Fruit fly (Drosophila melanogaster) whole organism, prepupa: ENCODE results near the gene CG13671.
A peak's percentile ranks its signal among the peaks of the same experiment; 100 is the strongest.

ENCODE experiments used
- Blimp-1 ChIP-seq: fragments of 200-800 bp; sonication (Bioruptor generic); optimal IDR thresholded peaks from 3 replicates; lab custom pipeline; 2017; ENCODE audit warnings: missing biosample characterization, missing genetic modification characterization, mild to moderate bottlenecking, moderate library complexity, missing genetic modification reagents
- CG10669 ChIP-seq: fragments of 200-800 bp; sonication (Bioruptor generic); optimal IDR thresholded peaks from 3 replicates; lab custom pipeline; 2018; ENCODE audit warnings: missing biosample characterization, mild to moderate bottlenecking, missing genetic modification characterization, moderate library complexity
- CG11294 ChIP-seq: fragments of 200-800 bp; sonication (Bioruptor generic); IDR thresholded peaks from 2 replicates; pipeline ENCODE4 v1.3.6; 2022; ENCODE audit warnings: missing biosample characterization, missing genetic modification characterization
- CG11762 ChIP-seq: fragments of 200-800 bp; sonication (Bioruptor generic); optimal IDR thresholded peaks from 3 replicates; lab custom pipeline; 2016; ENCODE audit warnings: missing biosample characterization, missing genetic modification characterization; ENCODE audit not compliant: insufficient read depth
- CG1621 ChIP-seq: fragments of 200-800 bp; sonication (Bioruptor generic); optimal IDR thresholded peaks from 3 replicates; lab custom pipeline; 2018; ENCODE audit warnings: missing biosample characterization, mild to moderate bottlenecking, missing genetic modification characterization
- CG3032 ChIP-seq: fragments of 200-800 bp; optimal IDR thresholded peaks from 2 replicates; lab custom pipeline; 2019; ENCODE audit warnings: missing biosample characterization, mild to moderate bottlenecking, missing genetic modification characterization, moderate library complexity
- CG31627 ChIP-seq: fragments of 200-800 bp; sonication (Bioruptor generic); optimal IDR thresholded peaks from 3 replicates; lab custom pipeline; 2016; ENCODE audit warnings: missing biosample characterization, missing genetic modification characterization
- CG32006 ChIP-seq: fragments of 200-800 bp; sonication (Bioruptor generic); optimal IDR thresholded peaks from 3 replicates; lab custom pipeline; 2017; ENCODE audit warnings: missing biosample characterization, mild to moderate bottlenecking, missing genetic modification characterization
- CG34406 ChIP-seq: fragments of 200-800 bp; sonication (Bioruptor generic); optimal IDR thresholded peaks from 3 replicates; lab custom pipeline; 2016; ENCODE audit warnings: missing biosample characterization, missing genetic modification characterization
- CG3919 ChIP-seq: fragments of 200-800 bp; sonication (Bioruptor generic); optimal IDR thresholded peaks from 3 replicates; lab custom pipeline; 2016; ENCODE audit warnings: missing biosample characterization, missing genetic modification characterization
- CG6163 ChIP-seq: fragments of 200-800 bp; sonication (Bioruptor generic); IDR thresholded peaks from 3 replicates; pipeline ENCODE4 v1.3.6; 2022; ENCODE audit warnings: missing biosample characterization, missing genetic modification characterization
- CG6276 ChIP-seq: fragments of 200-800 bp; sonication (Bioruptor generic); optimal IDR thresholded peaks from 2 replicates; lab custom pipeline; 2017; ENCODE audit warnings: missing biosample characterization, mild to moderate bottlenecking, missing genetic modification characterization
- CG6792 ChIP-seq: fragments of 200-800 bp; sonication (Bioruptor generic); optimal IDR thresholded peaks from 3 replicates; lab custom pipeline; 2016; ENCODE audit warnings: missing biosample characterization, missing genetic modification characterization
- CG6808 ChIP-seq: fragments of 200-800 bp; sonication (Bioruptor generic); optimal IDR thresholded peaks from 3 replicates; lab custom pipeline; 2017; ENCODE audit warnings: missing biosample characterization, missing genetic modification characterization, mild to moderate bottlenecking, moderate library complexity, missing genetic modification reagents
- CG6854 ChIP-seq: fragments of 200-800 bp; sonication (Bioruptor generic); optimal IDR thresholded peaks from 2 replicates; lab custom pipeline; 2017; ENCODE audit warnings: missing biosample characterization, mild to moderate bottlenecking, missing genetic modification characterization
- CG7368 ChIP-seq: fragments of 200-800 bp; sonication (Bioruptor generic); optimal IDR thresholded peaks from 3 replicates; lab custom pipeline; 2016; ENCODE audit warnings: missing biosample characterization, missing genetic modification characterization
- CG8119 ChIP-seq: fragments of 200-800 bp; sonication (Bioruptor generic); IDR thresholded peaks from 3 replicates; pipeline ENCODE4 v1.3.6; 2022; ENCODE audit warnings: missing biosample characterization, missing genetic modification characterization
- CG8319 ChIP-seq: fragments of 200-800 bp; sonication (Bioruptor generic); optimal IDR thresholded peaks from 3 replicates; lab custom pipeline; 2016; ENCODE audit warnings: missing biosample characterization, missing genetic modification characterization
- CG8632 ChIP-seq: fragments of 200-800 bp; sonication (Bioruptor generic); optimal IDR thresholded peaks from 3 replicates; lab custom pipeline; 2016; ENCODE audit warnings: missing biosample characterization, missing genetic modification characterization
- CG9139 ChIP-seq: fragments of 200-800 bp; sonication (Bioruptor generic); optimal IDR thresholded peaks from 3 replicates; lab custom pipeline; 2017; ENCODE audit warnings: missing biosample characterization, mild to moderate bottlenecking, missing genetic modification characterization
- Eip75B ChIP-seq: fragments of 200-800 bp; sonication (Bioruptor generic); optimal IDR thresholded peaks from 3 replicates; lab custom pipeline; 2016; ENCODE audit warnings: missing biosample characterization, missing genetic modification characterization
- Eip78C ChIP-seq: fragments of 200-800 bp; sonication (Bioruptor generic); peaks from one replicate; lab custom pipeline; 2016; ENCODE audit warnings: missing biosample characterization, missing genetic modification characterization
- Ets21C ChIP-seq: fragments of 200-800 bp; sonication (Bioruptor generic); optimal IDR thresholded peaks from 3 replicates; lab custom pipeline; 2016; ENCODE audit warnings: missing biosample characterization, missing genetic modification characterization
- Ets96B ChIP-seq: fragments of 200-800 bp; optimal IDR thresholded peaks from 2 replicates; lab custom pipeline; 2019; ENCODE audit warnings: missing biosample characterization, mild to moderate bottlenecking, missing genetic modification characterization, moderate library complexity
- Gug ChIP-seq: fragments of 200-800 bp; sonication (Bioruptor generic); IDR thresholded peaks from 2 replicates; pipeline ENCODE4 v1.3.6; 2022; ENCODE audit warnings: missing biosample characterization, missing genetic modification characterization
- Hr38 ChIP-seq: sonication (Bioruptor generic); optimal IDR thresholded peaks from 2 replicates; lab custom pipeline; 2016; ENCODE audit warnings: missing biosample characterization, missing genetic modification characterization
- Hr39 ChIP-seq: fragments of 200-800 bp; sonication (Bioruptor generic); optimal IDR thresholded peaks from 2 replicates; lab custom pipeline; 2016; ENCODE audit warnings: missing biosample characterization, missing genetic modification characterization
- Hr4 ChIP-seq: fragments of 200-800 bp; sonication (Bioruptor generic); optimal IDR thresholded peaks from 3 replicates; lab custom pipeline; 2016; ENCODE audit warnings: missing biosample characterization, missing genetic modification characterization
- Met ChIP-seq: fragments of 200-800 bp; sonication (Bioruptor generic); optimal IDR thresholded peaks from 3 replicates; lab custom pipeline; 2016; ENCODE audit warnings: missing biosample characterization, missing genetic modification characterization
- OdsH ChIP-seq: fragments of 200-800 bp; sonication (Bioruptor generic); optimal IDR thresholded peaks from 3 replicates; lab custom pipeline; 2016; ENCODE audit warnings: missing biosample characterization, missing genetic modification characterization
- Sox102F ChIP-seq: fragments of 200-800 bp; sonication (Bioruptor generic); optimal IDR thresholded peaks from 2 replicates; lab custom pipeline; 2016; ENCODE audit warnings: missing biosample characterization, mild to moderate bottlenecking, missing genetic modification characterization
- Sox14 ChIP-seq: fragments of 200-800 bp; sonication (Bioruptor generic); optimal IDR thresholded peaks from 3 replicates; lab custom pipeline; 2016; ENCODE audit warnings: missing biosample characterization, missing genetic modification characterization
- achi ChIP-seq: fragments of 200-800 bp; sonication (Bioruptor generic); optimal IDR thresholded peaks from 3 replicates; lab custom pipeline; 2016; ENCODE audit warnings: missing biosample characterization, missing genetic modification characterization
- acj6 ChIP-seq: fragments of 200-800 bp; sonication (Bioruptor generic); optimal IDR thresholded peaks from 3 replicates; lab custom pipeline; 2016; ENCODE audit warnings: missing biosample characterization, missing genetic modification characterization
- cyc ChIP-seq: fragments of 200-800 bp; sonication (Bioruptor generic); optimal IDR thresholded peaks from 3 replicates; lab custom pipeline; 2016; ENCODE audit warnings: missing biosample characterization, missing genetic modification characterization
- dsx ChIP-seq: fragments of 200-800 bp; optimal IDR thresholded peaks from 3 replicates; lab custom pipeline; 2019; ENCODE audit warnings: missing biosample characterization, mild to moderate bottlenecking, missing genetic modification characterization, moderate library complexity; ENCODE audit not compliant: poor library complexity, severe bottlenecking
- eg ChIP-seq: fragments of 200-800 bp; sonication (Bioruptor generic); IDR thresholded peaks from 3 replicates; pipeline ENCODE4 v1.3.6; 2022; ENCODE audit warnings: missing biosample characterization, missing genetic modification characterization
- esn ChIP-seq: fragments of 200-800 bp; sonication (Bioruptor generic); optimal IDR thresholded peaks from 2 replicates; lab custom pipeline; 2016; ENCODE audit warnings: missing biosample characterization, mild to moderate bottlenecking, missing genetic modification characterization, moderate library complexity
- fd59A ChIP-seq: fragments of 200-800 bp; sonication (Bioruptor generic); optimal IDR thresholded peaks from 2 replicates; lab custom pipeline; 2017; ENCODE audit warnings: missing biosample characterization, mild to moderate bottlenecking, missing genetic modification characterization, missing genetic modification reagents
- fd85E ChIP-seq: fragments of 200-800 bp; sonication (Bioruptor generic); optimal IDR thresholded peaks from 3 replicates; lab custom pipeline; 2016; ENCODE audit warnings: missing biosample characterization, missing genetic modification characterization
- net ChIP-seq: fragments of 200-800 bp; sonication (Bioruptor generic); optimal IDR thresholded peaks from 3 replicates; lab custom pipeline; 2016; ENCODE audit warnings: missing biosample characterization, missing genetic modification characterization
- salr ChIP-seq, 2 experiments: fragments of 200-800 bp; sonication (Bioruptor generic); optimal IDR thresholded peaks; 3 replicates each; lab custom pipeline; 2016 to 2018; ENCODE audit warnings: missing biosample characterization in 2 of 2, missing genetic modification characterization in 2 of 2, mild to moderate bottlenecking in 1 of 2
- spab ChIP-seq: fragments of 200-800 bp; sonication (Bioruptor generic); optimal IDR thresholded peaks from 2 replicates; lab custom pipeline; 2017; ENCODE audit warnings: missing biosample characterization, mild to moderate bottlenecking, missing genetic modification characterization, missing genetic modification reagents
- ss ChIP-seq, 2 experiments: fragments of 200-800 bp; sonication (Bioruptor generic); optimal IDR thresholded peaks; 2 replicates in 1 of 2; 3 replicates in 1 of 2; lab custom pipeline; 2017 to 2018; ENCODE audit warnings: mild to moderate bottlenecking in 2 of 2, missing biosample characterization in 2 of 2, missing genetic modification characterization in 2 of 2, moderate library complexity in 1 of 2
- topi ChIP-seq: fragments of 200-800 bp; sonication (Bioruptor generic); optimal IDR thresholded peaks from 3 replicates; lab custom pipeline; 2016; ENCODE audit warnings: missing biosample characterization, missing genetic modification characterization
- vri ChIP-seq: fragments of 200-800 bp; sonication (Bioruptor generic); optimal IDR thresholded peaks from 3 replicates; lab custom pipeline; 2016; ENCODE audit warnings: missing biosample characterization, mild to moderate bottlenecking, missing genetic modification characterization

The CG13671 gene

DNA sequence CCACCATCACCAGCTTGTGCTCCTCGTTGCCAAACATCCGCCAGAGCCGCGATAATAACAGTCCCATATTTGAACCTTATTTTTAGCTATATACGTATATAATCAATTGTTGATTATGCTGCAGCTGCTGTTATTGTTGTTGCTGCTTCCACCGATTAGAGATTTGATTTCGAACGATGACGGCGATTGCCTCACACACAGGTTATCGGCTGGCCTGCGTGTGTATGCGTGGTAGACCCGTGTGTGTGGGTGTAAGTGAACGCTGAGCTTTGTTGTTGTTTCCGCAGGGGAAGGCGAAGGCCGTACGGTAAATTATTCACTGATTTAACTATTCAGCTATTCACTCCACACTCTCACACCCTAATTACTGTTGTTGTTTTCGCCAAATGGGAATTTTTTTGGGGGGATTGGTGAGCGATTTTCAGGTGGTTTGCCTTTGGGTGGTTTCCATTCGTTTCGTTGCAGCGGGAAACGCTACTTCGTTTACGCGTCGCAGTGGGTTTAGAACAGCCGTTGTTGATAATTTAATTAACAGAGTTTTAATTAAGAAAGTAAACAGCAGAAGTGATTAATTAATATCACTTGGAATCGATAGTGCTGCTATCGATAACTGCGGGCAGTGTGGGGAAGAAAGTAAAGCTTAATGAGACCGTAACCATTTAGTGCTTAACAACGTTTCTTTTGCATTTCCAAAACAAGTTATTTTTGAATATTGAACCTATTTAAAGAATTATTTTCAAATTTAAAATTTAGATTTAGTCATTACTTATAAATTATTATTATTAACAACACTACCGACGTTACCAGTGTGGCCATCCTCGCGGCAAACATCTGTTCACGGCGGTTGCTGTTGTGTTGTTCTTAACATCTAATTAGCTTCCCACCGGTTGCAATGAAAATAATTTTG, at the start of gene CG13671, which contains the start of gene Arl5 (continued):
- no peak for TF ChIP-seq CG1621 (tag; lab: Kevin White, UChicago)
- TF ChIP-seq CG8119 (GFP tag; lab: Robert Waterston, UW): peak; percentile 59; the same call in 2 of the 3 replicates
- TF ChIP-seq cyc: peak; percentile 72
- no peak for TF ChIP-seq Hr38 (GFP tag; lab: Kevin White, UChicago)
- TF ChIP-seq Eip78C (GFP tag; lab: Kevin White, UChicago): peak; percentile 91
- TF ChIP-seq Blimp-1 (GFP tag; lab: Kevin White, UChicago): no peak
- TF ChIP-seq acj6: peak; percentile 79
- TF ChIP-seq CG9139: no peak
- TF ChIP-seq CG3032 (tag; lab: Kevin White, UChicago): peak; percentile 51
- TF ChIP-seq CG11294 (GFP tag; lab: Robert Waterston, UW): 0 out of 2 replicates have a peak, but pooled peaks have one; percentile 48

DNA sequence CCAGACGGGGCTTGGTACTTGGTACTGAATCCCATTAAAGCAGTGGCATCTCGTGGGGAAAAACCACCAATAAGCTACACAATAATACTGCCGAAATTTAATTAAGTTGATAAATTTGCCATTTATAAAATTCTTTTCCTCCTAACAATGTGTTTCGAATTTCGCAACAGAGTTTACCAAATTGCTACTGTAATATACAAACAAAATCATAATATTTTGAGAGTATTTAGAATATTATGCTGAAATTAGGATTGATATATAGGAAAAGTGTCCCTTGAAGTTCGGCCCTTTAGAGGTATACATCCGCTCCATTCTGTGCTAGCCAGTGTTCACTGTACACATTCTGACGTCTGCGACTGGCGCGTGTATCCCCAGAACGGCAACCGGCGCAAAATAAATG, 15.2 kb upstream of the CG13671 start:
- peak; percentile 34 for TF ChIP-seq cyc
- peak; percentile 43 for TF ChIP-seq CG32006 (GFP tag; lab: Kevin White, UChicago)
- peak; percentile 34 for TF ChIP-seq acj6
- TF ChIP-seq CG8119 (GFP tag; lab: Robert Waterston, UW): no peak; the same call in 2 of the 3 replicates
- peak; percentile 40 for TF ChIP-seq OdsH (GFP tag; lab: Kevin White, UChicago)
- TF ChIP-seq eg (GFP tag; lab: Robert Waterston, UW): 0 out of 3 replicates have a peak, but pooled peaks have one; percentile 25
- TF ChIP-seq Gug (GFP tag; lab: Robert Waterston, UW): no peak
- peak; percentile 10 for TF ChIP-seq CG34406 (GFP tag; lab: Kevin White, UChicago)
- peak; percentile 45 for TF ChIP-seq CG31627 (GFP tag; lab: Kevin White, UChicago)
- no peak for TF ChIP-seq Blimp-1 (GFP tag; lab: Kevin White, UChicago)
- TF ChIP-seq fd59A: peak; percentile 45
- TF ChIP-seq CG6163 (GFP tag; lab: Robert Waterston, UW): no peak
- TF ChIP-seq achi (GFP tag; lab: Kevin White, UChicago): peak; percentile 27
- peak; percentile 36 for TF ChIP-seq Sox14 (GFP tag; lab: Kevin White, UChicago)
- peak; percentile 39 for TF ChIP-seq spab (GFP tag; lab: Kevin White, UChicago)
- peak; percentile 41 for TF ChIP-seq CG10669 (GFP tag; lab: Kevin White, UChicago)
- no peak for TF ChIP-seq CG7368 (GFP tag; lab: Kevin White, UChicago)
- TF ChIP-seq Eip78C (GFP tag; lab: Kevin White, UChicago): no peak
- peak; percentile 40 for TF ChIP-seq CG3919 (GFP tag; lab: Kevin White, UChicago)
- TF ChIP-seq Hr4 (GFP tag; lab: Kevin White, UChicago): peak; percentile 23
- peak; percentile 43 for TF ChIP-seq Hr39 (GFP tag; lab: Kevin White, UChicago)
- TF ChIP-seq ss (GFP tag; optimal IDR thresholded peaks at IDR 0.05; lab: Kevin White, UChicago): peak in 1 of 2 experiments; percentile 22
- peak; percentile 10 for TF ChIP-seq net (GFP tag; lab: Kevin White, UChicago)
- peak; percentile 15 for TF ChIP-seq CG6792
- TF ChIP-seq CG11294 (GFP tag; lab: Robert Waterston, UW): no peak; the same call in 1 of the 2 replicates
- peak; percentile 9 for TF ChIP-seq Ets21C (GFP tag; lab: Kevin White, UChicago)
- peak; percentile 1 for TF ChIP-seq CG1621 (tag; lab: Kevin White, UChicago)
- no peak for TF ChIP-seq vri (GFP tag; lab: Kevin White, UChicago)
- peak; percentile 48 for TF ChIP-seq topi (GFP tag; lab: Kevin White, UChicago)
- TF ChIP-seq esn (GFP tag; lab: Kevin White, UChicago): peak; percentile 43
- peak; percentile 29 for TF ChIP-seq CG6808 (GFP tag; lab: Kevin White, UChicago)
- no peak for TF ChIP-seq CG6276
- no peak for TF ChIP-seq fd85E (GFP tag; lab: Kevin White, UChicago)
- peak; percentile 45 for TF ChIP-seq Ets96B (tag; lab: Kevin White, UChicago)
- no peak for TF ChIP-seq CG11762 (GFP tag; lab: Kevin White, UChicago)
- peak; percentile 19 for TF ChIP-seq Eip75B (GFP tag; lab: Kevin White, UChicago)
- TF ChIP-seq dsx (GFP tag; lab: Kevin White, UChicago): no peak
- TF ChIP-seq salr (GFP tag; optimal IDR thresholded peaks at IDR 0.05; lab: Kevin White, UChicago): peak in 1 of 2 experiments; percentile 10
- TF ChIP-seq CG8319 (GFP tag; lab: Kevin White, UChicago): no peak
- no peak for TF ChIP-seq CG8632 (GFP tag; lab: Kevin White, UChicago)
- peak; percentile 14 for TF ChIP-seq Sox102F
- no peak for TF ChIP-seq CG6854 (GFP tag; lab: Kevin White, UChicago)
- peak; percentile 42 for TF ChIP-seq Met (GFP tag; lab: Kevin White, UChicago)
